Fruit fly (Drosophila melanogaster): ENCODE data around the gene stwl.

dm6 chr3L:14359815-14360719, 49.7 kb downstream of the stwl start:
- TF ChIP-seq CG4496 (GFP tag; IDR thresholded peaks at IDR 0.05) = 0 out of 3 replicates have a peak, but pooled peaks have one; percentile 20
- no peak for TF ChIP-seq CG15710 (tag; optimal IDR thresholded peaks at IDR 0.05)
- TF ChIP-seq CG8159 (tag; optimal IDR thresholded peaks at IDR 0.05) = peak; percentile 62
- peak; percentile 54 for TF ChIP-seq CG9948 (tag; optimal IDR thresholded peaks at IDR 0.05)
- TF ChIP-seq Ets98B (GFP tag; IDR thresholded peaks at IDR 0.05) = no peak
- TF ChIP-seq CG10348 (GFP tag; IDR thresholded peaks at IDR 0.05) = no peak
- TF ChIP-seq CG32121 (GFP tag; IDR thresholded peaks at IDR 0.05) = no peak
- no peak for TF ChIP-seq CG17806 (tag; optimal IDR thresholded peaks at IDR 0.05)
- TF ChIP-seq rn (GFP tag; IDR thresholded peaks at IDR 0.05) = no peak
- TF ChIP-seq Pif1B (GFP tag; optimal IDR thresholded peaks at IDR 0.05) = no peak
- peak; percentile 49 for TF ChIP-seq CG14655 (GFP tag; optimal IDR thresholded peaks at IDR 0.05)
- 0 out of 3 replicates have a peak, but pooled peaks have one; percentile 24 for TF ChIP-seq fd96Ca (GFP tag; IDR thresholded peaks at IDR 0.05)
- TF ChIP-seq CG34367 (tag; optimal IDR thresholded peaks at IDR 0.05) = no peak

Measured in whole organism, pupa.